Fruit fly (Drosophila melanogaster) whole organism, embryonic: ENCODE data around the gene CG11052.

ENCODE experiments used
- CG10267 ChIP-seq: fragments of 200-800 bp; sonication (Bioruptor generic); optimal IDR thresholded peaks from 2 replicates; lab custom pipeline; 2018; ENCODE audit warnings: missing biosample characterization, mild to moderate bottlenecking, missing genetic modification characterization, moderate library complexity
- CG10979 ChIP-seq: fragments of 200-800 bp; sonication (Bioruptor generic); optimal IDR thresholded peaks from 2 replicates; lab custom pipeline; 2018; ENCODE audit warnings: missing biosample characterization, mild to moderate bottlenecking, missing genetic modification characterization, moderate library complexity
- CG11456 ChIP-seq: fragments of 200-800 bp; sonication (Bioruptor generic); IDR thresholded peaks from 3 replicates; pipeline ENCODE4 v1.3.6; 2022; ENCODE audit warnings: missing biosample characterization, missing genetic modification characterization
- CG11695 ChIP-seq: fragments of 200-800 bp; sonication (Bioruptor generic); IDR thresholded peaks from 3 replicates; pipeline ENCODE4 v1.3.6; 2022; ENCODE audit warnings: missing biosample characterization, missing genetic modification characterization
- CG1233 ChIP-seq: fragments of 200-800 bp; sonication (Bioruptor generic); optimal IDR thresholded peaks from 4 replicates; lab custom pipeline; 2018; ENCODE audit warnings: missing biosample characterization, mild to moderate bottlenecking, missing genetic modification characterization
- CG12769 ChIP-seq: fragments of 200-800 bp; sonication (Bioruptor generic); optimal IDR thresholded peaks from 2 replicates; lab custom pipeline; 2019; ENCODE audit warnings: missing biosample characterization, mild to moderate bottlenecking, missing genetic modification characterization, moderate library complexity
- CG14441 ChIP-seq: fragments of 200-800 bp; sonication (Bioruptor generic); IDR thresholded peaks from 2 replicates; pipeline ENCODE4 v1.3.6; 2022; ENCODE audit warnings: missing biosample characterization, missing genetic modification characterization
- CG17186 ChIP-seq: fragments of 200-800 bp; sonication (Bioruptor generic); optimal IDR thresholded peaks from 3 replicates; lab custom pipeline; 2017; ENCODE audit warnings: missing biosample characterization, missing genetic modification reagents, missing genetic modification characterization
- CG2202 ChIP-seq: fragments of 200-800 bp; sonication (Bioruptor generic); optimal IDR thresholded peaks from 2 replicates; lab custom pipeline; 2018; ENCODE audit warnings: missing biosample characterization, mild to moderate bottlenecking, missing genetic modification characterization
- CG30431 ChIP-seq: fragments of 200-800 bp; sonication (Bioruptor generic); optimal IDR thresholded peaks from 2 replicates; lab custom pipeline; 2017; ENCODE audit warnings: missing biosample characterization, missing genetic modification characterization
- CG3847 ChIP-seq: fragments of 200-800 bp; sonication (Bioruptor generic); IDR thresholded peaks from 2 replicates; pipeline ENCODE4 v1.3.6; 2022; ENCODE audit warnings: missing biosample characterization, missing genetic modification characterization
- CG7839 ChIP-seq: fragments of 200-800 bp; sonication (Bioruptor generic); optimal IDR thresholded peaks from 3 replicates; lab custom pipeline; 2018; ENCODE audit warnings: missing biosample characterization, mild to moderate bottlenecking, missing genetic modification characterization, moderate library complexity
- CG8388 ChIP-seq: fragments of 200-800 bp; sonication (Bioruptor generic); optimal IDR thresholded peaks from 2 replicates; lab custom pipeline; 2019; ENCODE audit warnings: missing biosample characterization, mild to moderate bottlenecking, missing genetic modification characterization, moderate library complexity
- CG8924 ChIP-seq: fragments of 200-800 bp; optimal IDR thresholded peaks from 3 replicates; lab custom pipeline; 2019; ENCODE audit warnings: missing biosample characterization, mild to moderate bottlenecking, missing genetic modification characterization, moderate library complexity
- CG9215 ChIP-seq: fragments of 200-800 bp; sonication (Bioruptor generic); IDR thresholded peaks from 2 replicates; pipeline ENCODE4 v1.3.6; 2022; ENCODE audit warnings: missing biosample characterization, missing genetic modification characterization
- CG9437 ChIP-seq: fragments of 200-800 bp; sonication (Bioruptor generic); optimal IDR thresholded peaks from 2 replicates; lab custom pipeline; 2018; ENCODE audit warnings: missing biosample characterization, mild to moderate bottlenecking, missing genetic modification characterization
- CoRest ChIP-seq: fragments of 200-800 bp; sonication (Bioruptor generic); optimal IDR thresholded peaks from 3 replicates; lab custom pipeline; 2018; ENCODE audit warnings: missing biosample characterization, mild to moderate bottlenecking, missing genetic modification characterization, moderate library complexity
- Ets65A ChIP-seq: fragments of 200-800 bp; sonication (Bioruptor generic); peaks from one replicate; lab custom pipeline; 2016; ENCODE audit warnings: missing biosample characterization, missing genetic modification characterization
- Fer2 ChIP-seq: fragments of 200-800 bp; sonication (Bioruptor generic); optimal IDR thresholded peaks from 2 replicates; lab custom pipeline; 2018; ENCODE audit warnings: missing biosample characterization, mild to moderate bottlenecking, missing genetic modification characterization, moderate library complexity
- HLHmδ ChIP-seq: fragments of 200-800 bp; sonication (Bioruptor generic); optimal IDR thresholded peaks from 2 replicates; lab custom pipeline; 2018; ENCODE audit warnings: missing biosample characterization, mild to moderate bottlenecking, missing genetic modification characterization, moderate library complexity
- Med ChIP-seq: fragments of 200-800 bp; sonication (Bioruptor generic); peaks from one replicate; lab custom pipeline; 2016; ENCODE audit warnings: missing biosample characterization, missing genetic modification characterization, mild to moderate bottlenecking, inconsistent platforms, moderate library complexity
- Nf-YB ChIP-seq: fragments of 200-800 bp; sonication (Bioruptor generic); optimal IDR thresholded peaks from 3 replicates; lab custom pipeline; 2019; ENCODE audit warnings: missing biosample characterization, mild to moderate bottlenecking, missing genetic modification characterization, moderate library complexity
- Poxn ChIP-seq: fragments of 200-800 bp; sonication (Bioruptor generic); IDR thresholded peaks from 2 replicates; pipeline ENCODE4 v1.3.6; 2022; ENCODE audit warnings: missing biosample characterization, missing genetic modification characterization
- Ptx1 ChIP-seq: fragments of 200-800 bp; sonication (Bioruptor generic); IDR thresholded peaks from 2 replicates; pipeline ENCODE4 v1.3.6; 2022; ENCODE audit warnings: missing biosample characterization, missing genetic modification characterization
- Rfx ChIP-seq: fragments of 200-800 bp; sonication (Bioruptor generic); IDR thresholded peaks from 2 replicates; pipeline ENCODE4 v1.3.6; 2022; ENCODE audit warnings: missing biosample characterization, missing genetic modification characterization
- al ChIP-seq: fragments of 200-800 bp; sonication (Bioruptor generic); IDR thresholded peaks from 2 replicates; pipeline ENCODE4 v1.3.6; 2022; ENCODE audit warnings: missing biosample characterization, missing genetic modification characterization
- bbx ChIP-seq: fragments of 200-800 bp; sonication (Bioruptor generic); IDR thresholded peaks from 2 replicates; pipeline ENCODE4 v1.3.6; 2022; ENCODE audit warnings: missing biosample characterization, missing genetic modification characterization; ENCODE audit not compliant: partially characterized antibody
- cg ChIP-seq: fragments of 200-800 bp; sonication (Bioruptor generic); optimal IDR thresholded peaks from 3 replicates; lab custom pipeline; 2019; ENCODE audit warnings: missing biosample characterization, mild to moderate bottlenecking, missing genetic modification characterization, moderate library complexity
- crol ChIP-seq: fragments of 200-800 bp; sonication (Bioruptor generic); IDR thresholded peaks from 2 replicates; pipeline ENCODE4 v1.3.6; 2022; ENCODE audit warnings: missing biosample characterization, missing genetic modification characterization
- dimm ChIP-seq: fragments of 200-800 bp; sonication (Bioruptor generic); IDR thresholded peaks from 2 replicates; pipeline ENCODE4 v1.3.6; 2022; ENCODE audit warnings: missing biosample characterization, missing genetic modification characterization
- disco-r ChIP-seq: fragments of 200-800 bp; sonication (Bioruptor generic); optimal IDR thresholded peaks from 2 replicates; lab custom pipeline; 2016; ENCODE audit warnings: missing biosample characterization, missing genetic modification characterization
- esg ChIP-seq: fragments of 200-800 bp; sonication (Bioruptor generic); conservative IDR thresholded peaks from 2 replicates; pipeline ENCODE4 v1.3.6; 2022; ENCODE audit warnings: missing biosample characterization, missing genetic modification characterization
- fd102C ChIP-seq: fragments of 200-800 bp; sonication (Bioruptor generic); optimal IDR thresholded peaks from 2 replicates; lab custom pipeline; 2018; ENCODE audit warnings: missing biosample characterization, mild to moderate bottlenecking, missing genetic modification characterization, moderate library complexity
- fd96Cb ChIP-seq: fragments of 200-800 bp; sonication (Bioruptor generic); optimal IDR thresholded peaks from 2 replicates; lab custom pipeline; 2018; ENCODE audit warnings: missing biosample characterization, mild to moderate bottlenecking, missing genetic modification characterization, moderate library complexity
- hb ChIP-seq: fragments of 200-800 bp; sonication (Bioruptor generic); IDR thresholded peaks from 3 replicates; pipeline ENCODE4 v1.3.6; 2022; ENCODE audit warnings: missing biosample characterization, missing genetic modification characterization; ENCODE audit not compliant: partially characterized antibody
- hbn ChIP-seq: fragments of 200-800 bp; sonication (Bioruptor generic); IDR thresholded peaks from 2 replicates; pipeline ENCODE4 v1.3.6; 2022; ENCODE audit warnings: missing biosample characterization, missing genetic modification characterization; ENCODE audit not compliant: partially characterized antibody
- lilli ChIP-seq: fragments of 200-800 bp; sonication (Bioruptor generic); optimal IDR thresholded peaks from 3 replicates; lab custom pipeline; 2016; ENCODE audit warnings: missing biosample characterization, missing genetic modification characterization
- maf-S ChIP-seq: fragments of 200-800 bp; sonication (Bioruptor generic); optimal IDR thresholded peaks from 2 replicates; lab custom pipeline; 2016; ENCODE audit warnings: missing biosample characterization, missing genetic modification characterization
- nerfin-1 ChIP-seq: fragments of 200-800 bp; sonication (Bioruptor generic); optimal IDR thresholded peaks from 3 replicates; lab custom pipeline; 2019; ENCODE audit warnings: missing biosample characterization, mild to moderate bottlenecking, missing genetic modification characterization, moderate library complexity
- nerfin-2 ChIP-seq: fragments of 200-800 bp; sonication (Bioruptor generic); IDR thresholded peaks from 2 replicates; pipeline ENCODE4 v1.3.6; 2022; ENCODE audit warnings: missing biosample characterization, missing genetic modification characterization; ENCODE audit not compliant: partially characterized antibody
- nom ChIP-seq: fragments of 200-800 bp; sonication (Bioruptor generic); optimal IDR thresholded peaks from 2 replicates; lab custom pipeline; 2017; ENCODE audit warnings: missing biosample characterization, missing genetic modification characterization, mild to moderate bottlenecking, moderate library complexity, missing genetic modification reagents
- odd ChIP-seq: fragments of 200-800 bp; sonication (Bioruptor generic); optimal IDR thresholded peaks from 2 replicates; lab custom pipeline; 2017; ENCODE audit warnings: missing biosample characterization, mild to moderate bottlenecking, missing genetic modification characterization
- pfk ChIP-seq: fragments of 200-800 bp; sonication (Bioruptor generic); optimal IDR thresholded peaks from 2 replicates; lab custom pipeline; 2018; ENCODE audit warnings: missing biosample characterization, mild to moderate bottlenecking, missing genetic modification characterization, moderate library complexity
- phol ChIP-seq: fragments of 200-800 bp; sonication (Bioruptor generic); optimal IDR thresholded peaks from 3 replicates; lab custom pipeline; 2018; ENCODE audit warnings: missing biosample characterization, mild to moderate bottlenecking, missing genetic modification characterization, moderate library complexity
- pzg ChIP-seq: fragments of 200-800 bp; sonication (Bioruptor generic); optimal IDR thresholded peaks from 3 replicates; lab custom pipeline; 2018; ENCODE audit warnings: missing biosample characterization, mild to moderate bottlenecking, missing genetic modification characterization, moderate library complexity
- ro ChIP-seq: fragments of 200-800 bp; sonication (Bioruptor generic); IDR thresholded peaks from 2 replicates; pipeline ENCODE4 v1.3.6; 2022; ENCODE audit warnings: missing biosample characterization, missing genetic modification characterization
- usp ChIP-seq: fragments of >200 bp; optimal IDR thresholded peaks from 2 replicates; lab custom pipeline; 2017; ENCODE audit warnings: missing biosample characterization, missing genetic modification characterization
- z ChIP-seq: fragments of 200-800 bp; sonication (Bioruptor generic); IDR thresholded peaks from 3 replicates; pipeline ENCODE4 v1.3.6; 2022; ENCODE audit warnings: missing biosample characterization, missing genetic modification characterization
- zfh1 ChIP-seq: fragments of 200-800 bp; sonication (Bioruptor generic); IDR thresholded peaks from 3 replicates; pipeline ENCODE4 v1.3.6; 2022; ENCODE audit warnings: missing biosample characterization, missing genetic modification characterization
- zfh2 ChIP-seq: fragments of 200-800 bp; sonication (Bioruptor generic); optimal IDR thresholded peaks from 2 replicates; lab custom pipeline; 2016; ENCODE audit warnings: missing biosample characterization, missing genetic modification characterization

CG11052 gene

DNA sequence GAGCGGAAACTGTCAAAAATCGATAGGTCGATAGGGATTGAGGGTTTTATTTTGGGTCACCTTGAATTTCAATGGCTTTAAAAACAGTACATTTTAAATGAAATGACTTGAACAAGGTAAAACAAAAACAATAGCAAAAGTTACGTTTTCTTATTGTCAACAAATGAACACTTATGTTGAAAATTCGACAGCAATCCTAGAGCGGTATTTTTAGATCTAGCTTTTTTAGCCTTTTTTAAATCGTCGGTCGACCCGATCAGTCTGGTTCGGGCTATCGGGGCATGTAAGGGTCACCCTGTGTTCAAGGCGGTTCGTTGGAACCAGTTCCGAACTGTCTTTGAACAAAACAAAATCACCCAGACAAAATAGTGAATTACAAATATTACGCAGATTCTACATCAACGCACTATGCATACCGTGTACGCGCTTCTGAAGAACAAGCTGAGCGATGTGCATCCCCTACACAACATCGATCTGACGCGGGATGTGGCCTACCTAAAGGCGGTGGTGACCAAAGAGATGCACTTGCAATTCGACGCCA is at the start of gene CG11052, which contains the start of gene CG3223 (continued):
- TF ChIP-seq nerfin-2 (GFP tag; lab: Robert Waterston, UW): no peak
- no peak for TF ChIP-seq odd (GFP tag; lab: Kevin White, UChicago)
- no peak for TF ChIP-seq CG12769 (tag; lab: Kevin White, UChicago)
- TF ChIP-seq HLHmδ (GFP tag; lab: Kevin White, UChicago): no peak
- TF ChIP-seq CG7839: no peak
- no peak for TF ChIP-seq CG9215 (GFP tag; lab: Robert Waterston, UW)
- no peak for TF ChIP-seq cg (GFP tag; lab: Kevin White, UChicago)
- no peak for TF ChIP-seq CoRest (tag; lab: Kevin White, UChicago)
- no peak for TF ChIP-seq Ptx1 (GFP tag; lab: Robert Waterston, UW)
- peak; percentile 89 for TF ChIP-seq Med
- peak; percentile 36 for TF ChIP-seq CG1233 (GFP tag; lab: Kevin White, UChicago)
- no peak; the same call in 1 of the 2 replicates for TF ChIP-seq bbx (GFP tag; lab: Robert Waterston, UW)
- TF ChIP-seq Fer2 (tag; lab: Kevin White, UChicago): no peak
- no peak for TF ChIP-seq CG11695 (GFP tag; lab: Robert Waterston, UW)
- TF ChIP-seq esg (GFP tag; lab: Robert Waterston, UW): no peak
- TF ChIP-seq CG3847 (GFP tag; lab: Robert Waterston, UW): peak; percentile 13; the same call in 1 of the 2 replicates
- TF ChIP-seq lilli: peak; percentile 25
- TF ChIP-seq Rfx: peak; percentile 55; the same call in 1 of the 2 replicates
- no peak for TF ChIP-seq nerfin-1 (tag; lab: Kevin White, UChicago)
- peak; percentile 46 for TF ChIP-seq nom (GFP tag; lab: Kevin White, UChicago)
- TF ChIP-seq hb (GFP tag; lab: Robert Waterston, UW): no peak
- TF ChIP-seq fd102C (GFP tag; lab: Kevin White, UChicago): no peak
- TF ChIP-seq pfk (GFP tag; lab: Kevin White, UChicago): no peak
- TF ChIP-seq CG10267 (tag; lab: Kevin White, UChicago): peak; percentile 51
- TF ChIP-seq CG8924 (tag; lab: Kevin White, UChicago): no peak
- TF ChIP-seq fd96Cb (tag; lab: Kevin White, UChicago): no peak
- 0 out of 3 replicates have a peak, but pooled peaks have one; percentile 27 for TF ChIP-seq zfh1 (GFP tag; lab: Robert Waterston, UW)
- no peak for TF ChIP-seq Ets65A (GFP tag; lab: Kevin White, UChicago)
- no peak for TF ChIP-seq crol (GFP tag; lab: Robert Waterston, UW)
- no peak for TF ChIP-seq maf-S
- TF ChIP-seq CG9437 (GFP tag; lab: Kevin White, UChicago): no peak
- TF ChIP-seq usp (GFP tag; lab: Kevin White, UChicago): no peak
- TF ChIP-seq al (GFP tag; lab: Robert Waterston, UW): no peak
- TF ChIP-seq CG17186 (GFP tag; lab: Kevin White, UChicago): no peak
- no peak for TF ChIP-seq CG30431 (GFP tag; lab: Kevin White, UChicago)
- TF ChIP-seq Poxn (GFP tag; lab: Robert Waterston, UW): no peak
- peak; percentile 22 for TF ChIP-seq phol
- 0 out of 2 replicates have a peak, but pooled peaks have one; percentile 33 for TF ChIP-seq hbn (GFP tag; lab: Robert Waterston, UW)
- peak; percentile 1 for TF ChIP-seq CG10979 (tag; lab: Kevin White, UChicago)
- peak; percentile 72 for TF ChIP-seq pzg (GFP tag; lab: Kevin White, UChicago)
- no peak for TF ChIP-seq CG2202 (tag; lab: Kevin White, UChicago)
- no peak for TF ChIP-seq CG8388 (GFP tag; lab: Kevin White, UChicago)
- no peak for TF ChIP-seq disco-r
- TF ChIP-seq Nf-YB: no peak
- no peak for TF ChIP-seq CG14441
- TF ChIP-seq ro (GFP tag; lab: Robert Waterston, UW): no peak
- TF ChIP-seq dimm (GFP tag; lab: Robert Waterston, UW): no peak
- TF ChIP-seq zfh2 (GFP tag; lab: Kevin White, UChicago): peak; percentile 31
- no peak for TF ChIP-seq CG11456 (GFP tag; lab: Robert Waterston, UW)
- TF ChIP-seq z (GFP tag; lab: Robert Waterston, UW): no peak
